Fruit fly (Drosophila melanogaster): Measurements from ENCODE around the gene GCS1.
A peak's percentile ranks its signal among the peaks of the same experiment; 100 is the strongest.

GCS1 gene

DNA sequence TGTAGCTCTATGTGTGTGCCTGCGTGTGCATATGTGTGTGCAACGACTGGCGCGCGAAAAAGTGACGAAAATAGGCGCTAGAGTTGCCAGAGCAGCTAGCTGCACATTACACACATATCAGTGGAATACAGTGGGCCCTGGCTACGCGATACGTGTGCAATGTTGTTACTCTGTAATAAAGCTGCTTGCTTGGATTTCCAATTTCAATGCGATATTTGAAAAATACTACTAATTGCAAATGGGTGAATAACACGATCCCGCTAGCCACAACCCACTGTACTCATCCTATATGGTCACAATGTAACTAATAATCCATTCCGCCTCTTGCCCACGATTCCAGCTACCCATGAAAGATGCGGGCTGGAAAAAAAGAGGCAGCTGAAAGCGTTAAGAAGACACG lies 3.5 kb upstream of the GCS1 start (continued):
- TF ChIP-seq CG1792 (GFP tag; optimal IDR thresholded peaks at IDR 0.05) (peak; percentile 87), wek (GFP tag; optimal IDR thresholded peaks at IDR 0.05) (peak; percentile 89), Hmx (GFP tag; optimal IDR thresholded peaks at IDR 0.05) (peak; percentile 76), sim (GFP tag; IDR thresholded peaks at IDR 0.05) (peak; percentile 83), CG16863 (GFP tag; optimal IDR thresholded peaks at IDR 0.05) (peak; percentile 93), CG2202 (tag; optimal IDR thresholded peaks at IDR 0.05) (peak; percentile 70), lilli (GFP tag; optimal IDR thresholded peaks at IDR 0.05) (peak; percentile 94), CG15601 (tag; optimal IDR thresholded peaks at IDR 0.05) (peak; percentile 82), Bdp1 (GFP tag; optimal IDR thresholded peaks at IDR 0.05) (peak; percentile 84), C15 (GFP tag; IDR thresholded peaks at IDR 0.05) (peak; percentile 80; the same call in 2 of the 3 replicates), trem (tag; optimal IDR thresholded peaks at IDR 0.05) (peak; percentile 56), Fer2 (tag; optimal IDR thresholded peaks at IDR 0.05) (peak; percentile 79), Ada2b (GFP tag; IDR thresholded peaks at IDR 0.05) (peak; percentile 96), Spps (tag; optimal IDR thresholded peaks at IDR 0.05) (peak; percentile 68), MBD-R2 (GFP tag; IDR thresholded peaks at IDR 0.05) (peak; percentile 87), CG8290 (GFP tag; optimal IDR thresholded peaks at IDR 0.05) (peak; percentile 73), CG8290 (tag; optimal IDR thresholded peaks at IDR 0.05) (peak in 1 of 2 experiments; percentile 99), CG17361 (GFP tag; IDR thresholded peaks at IDR 0.05) (peak; percentile 87), br (optimal IDR thresholded peaks at IDR 0.05) (no peak), otp (GFP tag; IDR thresholded peaks at IDR 0.05) (peak; percentile 95), wdn (GFP tag; IDR thresholded peaks at IDR 0.05) (peak; percentile 88), ab (GFP tag; optimal IDR thresholded peaks at IDR 0.05) (peak; percentile 81), CG4707 (GFP tag; optimal IDR thresholded peaks at IDR 0.05) (peak; percentile 86), CG12299 (tag; optimal IDR thresholded peaks at IDR 0.05) (peak; percentile 88), CG6175 (GFP tag; IDR thresholded peaks at IDR 0.05) (peak; percentile 83; the same call in 2 of the 3 replicates), vvl (GFP tag; IDR thresholded peaks at IDR 0.05) (peak; percentile 97), E2f1 (GFP tag; IDR thresholded peaks at IDR 0.05) (peak; percentile 96), CG7987 (GFP tag; optimal IDR thresholded peaks at IDR 0.05) (peak; percentile 72), Nf-YB (GFP tag; optimal IDR thresholded peaks at IDR 0.05) (peak; percentile 67), nerfin-1 (tag; optimal IDR thresholded peaks at IDR 0.05) (peak; percentile 79), trh (GFP tag; optimal IDR thresholded peaks at IDR 0.05) (peak; percentile 80), Vsx1 (GFP tag; optimal IDR thresholded peaks at IDR 0.05) (no peak), CG9609 (GFP tag; optimal IDR thresholded peaks at IDR 0.05) (peak; percentile 93), CG10979 (tag; optimal IDR thresholded peaks at IDR 0.05) (peak; percentile 87), maf-S (GFP tag; optimal IDR thresholded peaks at IDR 0.05) (peak; percentile 90), D19B (GFP tag; optimal IDR thresholded peaks at IDR 0.05) (peak; percentile 76), ttk (GFP tag; IDR thresholded peaks at IDR 0.05) (peak; percentile 94), CG11695 (GFP tag; IDR thresholded peaks at IDR 0.05) (peak; percentile 95), CG4820 (GFP tag; optimal IDR thresholded peaks at IDR 0.05) (peak; percentile 91), z (GFP tag; IDR thresholded peaks at IDR 0.05) (peak; percentile 65; the same call in 2 of the 3 replicates), sqz (GFP tag; optimal IDR thresholded peaks at IDR 0.05) (peak; percentile 54), cato (GFP tag; optimal IDR thresholded peaks at IDR 0.05; ENCODE audit: borderline replicate concordance) (peak; percentile 82), gcm (GFP tag; optimal IDR thresholded peaks at IDR 0.05) (peak; percentile 85), CG1529 (GFP tag; optimal IDR thresholded peaks at IDR 0.05) (peak; percentile 88), Doc3 (GFP tag; IDR thresholded peaks at IDR 0.05; ENCODE audit: partially characterized antibody) (no peak), CG8765 (GFP tag; IDR thresholded peaks at IDR 0.05) (peak; percentile 93), CG8359 (GFP tag; optimal IDR thresholded peaks at IDR 0.05; ENCODE audit: borderline replicate concordance) (peak; percentile 72), ato (GFP tag; IDR thresholded peaks at IDR 0.05; ENCODE audit: partially characterized antibody) (no peak), vfl (GFP tag; optimal IDR thresholded peaks at IDR 0.05) (peak; percentile 84), HLHmδ (GFP tag; optimal IDR thresholded peaks at IDR 0.05) (peak; percentile 36), croc (GFP tag; conservative IDR thresholded peaks at IDR 0.05) (peak; percentile 89), NfI (GFP tag; optimal IDR thresholded peaks at IDR 0.05) (peak; percentile 95)
